Worm (Caenorhabditis elegans) whole organism, midembryonic: Measurements from ENCODE around the gene mlc-4.

Source experiments
- T22C8.4 ChIP-seq: fragments of 200-800 bp; sonication (Bioruptor generic); IDR thresholded peaks from 2 replicates; pipeline ENCODE4 v1.3.6; 2022; ENCODE audit warnings: missing genetic modification characterization, missing compliant biosample characterization
- cog-1 ChIP-seq: sonication (generic microtip); optimal IDR thresholded peaks from 2 replicates; lab custom pipeline; 2016; ENCODE audit warnings: missing genetic modification characterization, missing compliant biosample characterization
- flt-1 ChIP-seq: fragments of 200-800 bp; sonication (Bioruptor generic); IDR thresholded peaks from 2 replicates; pipeline ENCODE4 v1.3.6; 2022; ENCODE audit warnings: missing genetic modification characterization, missing compliant biosample characterization
- klf-2 ChIP-seq: fragments of 200-800 bp; sonication (Bioruptor generic); conservative IDR thresholded peaks from 2 replicates; pipeline ENCODE4 v1.3.6; 2022; ENCODE audit warnings: missing genetic modification reagents, missing genetic modification characterization, missing compliant biosample characterization
- med-1 ChIP-seq: sonication (generic microtip); optimal IDR thresholded peaks from 2 replicates; lab custom pipeline; 2017; ENCODE audit warnings: missing genetic modification characterization, mild to moderate bottlenecking, missing compliant biosample characterization, antibody characterized with exemption, missing genetic modification reagents; ENCODE audit not compliant: insufficient read depth
- ref-1 ChIP-seq: fragments of 200-800 bp; sonication (Bioruptor generic); conservative IDR thresholded peaks from 2 replicates; pipeline ENCODE4 v1.3.6; 2022; ENCODE audit warnings: missing genetic modification reagents, missing genetic modification characterization, missing compliant biosample characterization
- tab-1 ChIP-seq: fragments of 200-800 bp; sonication (Bioruptor generic); IDR thresholded peaks from 2 replicates; pipeline ENCODE4 v1.3.6; 2022; ENCODE audit warnings: missing genetic modification characterization, missing compliant biosample characterization
- ztf-23 ChIP-seq: fragments of 200-800 bp; sonication (Bioruptor generic); IDR thresholded peaks from 2 replicates; pipeline ENCODE4 v1.3.6; 2022; ENCODE audit warnings: missing genetic modification reagents, missing genetic modification characterization, missing compliant biosample characterization
- ztf-29 ChIP-seq: fragments of 200-800 bp; sonication (Bioruptor generic); IDR thresholded peaks from 2 replicates; pipeline ENCODE4 v1.3.6; 2022; ENCODE audit warnings: missing genetic modification reagents, missing genetic modification characterization, missing compliant biosample characterization

mlc-4 gene

ce11 chrIII:3382465-3382864 is 11.1 kb downstream of the mlc-4 start:
- TF ChIP-seq klf-2 (GFP tag; lab: Robert Waterston, UW): no peak
- TF ChIP-seq T22C8.4 (GFP tag; lab: Robert Waterston, UW): no peak
- TF ChIP-seq flt-1: no peak
- TF ChIP-seq ref-1 (GFP tag; lab: Robert Waterston, UW): no peak
- no peak for TF ChIP-seq ztf-23
- no peak for TF ChIP-seq ztf-29
- TF ChIP-seq med-1 (GFP tag; lab: Kevin White, UChicago): no peak

DNA sequence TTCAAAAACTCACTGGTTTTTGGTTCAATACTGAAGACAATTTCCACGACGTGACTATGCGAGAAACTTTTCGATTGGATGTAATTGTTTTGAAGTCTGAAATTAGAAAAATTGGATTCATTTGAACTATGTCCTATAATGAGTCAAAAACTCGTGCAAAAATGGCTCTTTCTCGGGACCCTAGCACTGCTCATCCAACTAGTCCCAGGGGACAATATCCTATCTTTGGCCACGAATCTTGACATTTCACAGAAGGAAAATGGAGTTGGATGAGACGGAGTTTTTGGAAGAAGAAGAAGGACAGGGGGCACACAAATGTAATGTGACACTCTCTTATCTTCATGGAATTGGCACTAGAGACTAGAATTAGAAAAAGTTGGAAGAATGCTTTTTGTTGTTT is 11.7 kb downstream of the mlc-4 start:
- no peak for TF ChIP-seq flt-1
- no peak for TF ChIP-seq T22C8.4 (GFP tag; lab: Robert Waterston, UW)
- TF ChIP-seq ztf-29: no peak
- no peak for TF ChIP-seq ref-1 (GFP tag; lab: Robert Waterston, UW)
- no peak for TF ChIP-seq tab-1
- no peak for TF ChIP-seq cog-1 (tag; lab: Kevin White, UChicago)
- no peak for TF ChIP-seq klf-2 (GFP tag; lab: Robert Waterston, UW)
- TF ChIP-seq ztf-23: no peak
- TF ChIP-seq med-1 (GFP tag; lab: Kevin White, UChicago): no peak

ce11 chrIII:3377700-3378099 is 15.9 kb downstream of the mlc-4 start:
- TF ChIP-seq tab-1 (no peak), ztf-23 (no peak), ztf-29 (no peak), flt-1 (no peak), klf-2 (GFP tag; lab: Robert Waterston, UW) (no peak), ref-1 (GFP tag; lab: Robert Waterston, UW) (no peak), cog-1 (tag; lab: Kevin White, UChicago) (no peak), T22C8.4 (GFP tag; lab: Robert Waterston, UW) (no peak), med-1 (GFP tag; lab: Kevin White, UChicago) (no peak)

DNA sequence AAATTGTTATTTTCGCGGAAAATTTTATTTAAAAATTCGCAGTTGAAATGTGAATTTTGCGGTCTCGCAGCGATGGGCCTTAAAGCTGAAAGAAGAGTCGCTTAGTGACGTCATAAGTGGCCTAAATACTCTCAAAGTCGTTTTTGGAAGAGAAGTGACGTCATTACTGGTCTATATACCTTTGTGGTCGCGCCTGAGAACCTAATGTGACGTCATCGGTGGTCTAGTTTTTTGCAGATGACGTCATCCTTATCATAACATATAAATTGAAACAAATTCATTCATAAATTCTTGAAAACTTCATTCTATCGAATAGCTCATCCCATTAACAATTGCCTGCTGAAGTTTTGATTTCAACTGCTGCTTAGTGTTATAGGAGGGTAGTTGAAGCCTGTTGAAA is 16.5 kb downstream of the mlc-4 start:
- TF ChIP-seq med-1 (GFP tag; lab: Kevin White, UChicago): no peak
- TF ChIP-seq flt-1: no peak
- TF ChIP-seq klf-2 (GFP tag; lab: Robert Waterston, UW): no peak

DNA sequence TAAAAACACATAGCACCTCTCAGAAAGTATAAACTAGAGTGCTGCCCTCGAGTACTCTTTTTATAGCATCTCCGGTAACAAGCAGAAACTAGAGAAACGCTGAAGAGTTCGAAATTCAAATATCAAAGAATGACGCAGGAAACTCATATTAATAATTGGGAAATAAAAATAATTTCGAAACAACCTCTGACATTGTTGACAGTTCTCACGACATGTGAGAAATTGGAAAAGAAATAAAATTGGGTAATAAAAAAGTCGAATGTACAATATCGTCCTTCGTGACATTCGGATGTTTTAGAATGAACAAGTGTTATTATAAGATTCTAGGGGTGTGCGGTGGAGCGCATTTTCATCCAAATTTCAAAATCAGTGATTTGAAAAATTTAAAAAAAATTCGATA is 21.3 kb downstream of the mlc-4 start:
- TF ChIP-seq flt-1 (no peak), ztf-23 (no peak), cog-1 (tag; lab: Kevin White, UChicago) (no peak), tab-1 (no peak), ztf-29 (no peak), klf-2 (GFP tag; lab: Robert Waterston, UW) (no peak), T22C8.4 (GFP tag; lab: Robert Waterston, UW) (no peak), med-1 (GFP tag; lab: Kevin White, UChicago) (no peak), ref-1 (GFP tag; lab: Robert Waterston, UW) (no peak)

DNA sequence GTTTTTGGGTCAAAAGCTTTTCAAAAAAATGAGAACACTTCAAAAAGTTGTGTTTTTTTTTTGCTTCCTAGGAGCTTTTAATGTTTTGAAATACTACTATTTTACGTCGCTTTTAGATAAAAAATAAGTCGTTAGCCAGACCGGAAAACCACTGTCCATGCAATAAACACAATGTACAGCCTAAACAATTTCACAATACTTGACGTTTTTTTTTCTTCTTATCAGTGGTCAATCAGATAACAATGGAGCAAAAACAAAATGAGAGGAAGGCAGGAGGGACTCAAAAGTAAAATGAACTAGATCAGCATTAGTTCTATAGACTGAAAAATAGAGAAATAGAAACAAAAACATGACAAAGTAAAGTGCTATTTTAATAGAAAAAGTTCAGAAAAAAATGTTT is 22.8 kb downstream of the mlc-4 start:
- no peak for TF ChIP-seq tab-1
- TF ChIP-seq ref-1 (GFP tag; lab: Robert Waterston, UW): no peak
- no peak for TF ChIP-seq cog-1 (tag; lab: Kevin White, UChicago)
- no peak for TF ChIP-seq ztf-23
- TF ChIP-seq ztf-29: no peak
- no peak for TF ChIP-seq T22C8.4 (GFP tag; lab: Robert Waterston, UW)

- TF ChIP-seq ztf-23 (no peak), med-1 (GFP tag; lab: Kevin White, UChicago) (no peak), T22C8.4 (GFP tag; lab: Robert Waterston, UW) (no peak), ztf-29 (no peak)
These were observed 23.5 kb downstream of the mlc-4 start, which contains the start of gene prk-2 for ce11 chrIII:3370054-3370453. Gene prk-2 (minus strand): TSS chrIII:3370209.

ce11 chrIII:3367772-3368171 is 25.8 kb downstream of the mlc-4 start:
- TF ChIP-seq ref-1 (GFP tag; lab: Robert Waterston, UW) (no peak), tab-1 (no peak), flt-1 (no peak), T22C8.4 (GFP tag; lab: Robert Waterston, UW) (no peak), med-1 (GFP tag; lab: Kevin White, UChicago) (no peak), ztf-23 (no peak)

DNA sequence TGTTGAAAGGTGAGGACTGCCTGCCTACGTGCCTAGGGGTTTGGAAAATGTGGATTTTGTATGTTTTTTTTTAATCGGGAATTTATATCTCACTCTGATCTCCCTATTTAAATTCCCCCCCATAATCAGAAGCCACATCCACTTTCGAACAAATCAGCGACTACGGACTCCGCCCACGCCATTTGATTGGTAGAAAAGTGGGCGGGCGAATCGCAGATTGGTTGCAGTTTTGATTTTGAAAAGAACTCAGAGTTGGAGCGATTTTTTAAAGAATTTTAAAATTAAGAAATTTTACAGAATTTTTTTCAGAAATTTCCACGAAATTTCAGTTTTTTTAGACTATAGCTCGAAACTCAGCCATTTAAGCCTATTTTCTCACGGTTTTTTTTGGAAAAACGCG is 33.5 kb downstream of the mlc-4 start:
- TF ChIP-seq ztf-23 (no peak), ztf-29 (no peak)

DNA sequence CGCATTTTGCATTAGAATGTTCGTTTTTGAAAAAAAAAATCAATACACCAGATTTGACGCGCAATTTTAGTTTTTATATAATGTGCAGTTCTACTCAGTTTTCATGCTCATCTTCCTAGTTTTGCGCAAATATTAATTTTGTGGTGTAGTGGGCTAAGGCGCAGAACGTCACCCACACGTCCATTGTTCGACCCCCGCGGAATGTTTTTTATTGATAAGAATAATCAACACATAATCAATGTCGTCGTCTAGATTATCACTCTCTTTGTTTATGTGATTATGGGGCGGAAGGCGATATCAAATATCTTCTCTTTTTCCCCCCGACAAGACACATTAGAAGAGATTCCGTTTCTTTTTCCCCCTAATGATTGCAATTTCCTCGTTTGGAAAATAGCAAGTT is 37.8 kb downstream of the mlc-4 start:
- TF ChIP-seq cog-1 (tag; lab: Kevin White, UChicago) (no peak), T22C8.4 (GFP tag; lab: Robert Waterston, UW) (no peak), klf-2 (GFP tag; lab: Robert Waterston, UW) (no peak), ztf-23 (no peak), med-1 (GFP tag; lab: Kevin White, UChicago) (no peak), ref-1 (GFP tag; lab: Robert Waterston, UW) (no peak), flt-1 (no peak), ztf-29 (no peak), tab-1 (no peak)

ce11 chrIII:3351672-3352071 is 41.9 kb downstream of the mlc-4 start:
- TF ChIP-seq ztf-23: no peak
- no peak for TF ChIP-seq tab-1
- TF ChIP-seq T22C8.4 (GFP tag; lab: Robert Waterston, UW): no peak
- TF ChIP-seq klf-2 (GFP tag; lab: Robert Waterston, UW): no peak
- TF ChIP-seq med-1 (GFP tag; lab: Kevin White, UChicago): no peak
- TF ChIP-seq flt-1: no peak
- no peak for TF ChIP-seq ref-1 (GFP tag; lab: Robert Waterston, UW)
- TF ChIP-seq ztf-29: no peak
- TF ChIP-seq cog-1 (tag; lab: Kevin White, UChicago): no peak
